Worm (Caenorhabditis elegans): ENCODE results near the gene dbl-1.

dbl-1 gene

DNA sequence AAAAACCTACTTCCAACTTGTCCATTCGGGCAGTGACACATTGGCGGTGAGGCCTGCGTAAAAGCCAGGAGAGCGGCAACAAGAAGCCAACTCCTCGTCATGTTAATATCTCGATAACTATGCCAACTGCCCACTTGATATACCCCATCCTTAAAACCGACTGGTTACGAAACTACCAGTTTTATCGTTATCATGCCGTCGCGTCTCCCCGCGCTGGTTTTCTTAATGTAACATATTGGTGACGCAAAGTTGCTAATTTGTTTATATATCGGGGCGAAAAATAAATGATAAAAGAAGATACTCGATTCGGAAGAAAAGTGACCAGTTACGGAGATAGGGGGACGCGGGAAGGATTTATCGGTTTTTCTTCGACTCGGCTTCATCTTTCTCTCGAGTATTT is 26.3 kb upstream of the dbl-1 start, which contains the start of gene grl-9:
TSS of gene grl-9 (minus strand) at position 101 of the 400 bp plus-strand sequence.
- TF ChIP-seq flt-1 (GFP tag; IDR thresholded peaks at IDR 0.05) (no peak), tra-4 (tag; optimal IDR thresholded peaks at IDR 0.05) (no peak), sea-1 (GFP tag; conservative IDR thresholded peaks at IDR 0.05) (no peak), hmg-4 (GFP tag; optimal IDR thresholded peaks at IDR 0.05) (no peak), aly-1 (tag; optimal IDR thresholded peaks at IDR 0.05) (no peak)

DNA sequence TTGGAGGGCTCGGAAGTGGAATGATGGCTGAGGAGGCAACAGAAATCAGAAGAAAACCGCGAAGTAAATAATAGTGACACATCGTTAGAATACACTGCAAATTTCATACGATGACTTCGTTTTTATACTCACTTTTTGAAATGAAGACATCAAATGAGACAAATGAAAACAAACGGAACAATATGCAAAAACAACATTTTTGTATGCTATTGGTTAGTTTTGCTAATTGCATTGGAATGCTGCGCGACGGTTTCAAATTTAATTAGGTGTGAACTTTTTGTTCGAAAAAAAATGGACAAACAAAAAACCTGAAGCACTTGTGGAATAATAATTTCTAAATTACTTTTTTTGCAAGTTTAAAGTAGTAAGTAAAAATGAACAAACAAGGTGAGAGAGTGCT is 24.9 kb upstream of the dbl-1 start, which contains the start of gene grl-8:
TSS of gene grl-8 (minus strand) at position 101 of the 400 bp plus-strand sequence.
- TF ChIP-seq scrt-1 (GFP tag; IDR thresholded peaks at IDR 0.05) (no peak), ets-7 (tag; optimal IDR thresholded peaks at IDR 0.05) (no peak), flt-1 (GFP tag; IDR thresholded peaks at IDR 0.05) (no peak), ama-1 (optimal IDR thresholded peaks at IDR 0.05) (no peak), pes-1 (GFP tag; IDR thresholded peaks at IDR 0.05) (no peak), ceh-36 (tag; optimal IDR thresholded peaks at IDR 0.05) (no peak), ceh-13 (GFP tag; optimal IDR thresholded peaks at IDR 0.05) (no peak), hmbx-1 (tag; optimal IDR thresholded peaks at IDR 0.05) (no peak), sea-1 (GFP tag; conservative IDR thresholded peaks at IDR 0.05) (no peak)

DNA sequence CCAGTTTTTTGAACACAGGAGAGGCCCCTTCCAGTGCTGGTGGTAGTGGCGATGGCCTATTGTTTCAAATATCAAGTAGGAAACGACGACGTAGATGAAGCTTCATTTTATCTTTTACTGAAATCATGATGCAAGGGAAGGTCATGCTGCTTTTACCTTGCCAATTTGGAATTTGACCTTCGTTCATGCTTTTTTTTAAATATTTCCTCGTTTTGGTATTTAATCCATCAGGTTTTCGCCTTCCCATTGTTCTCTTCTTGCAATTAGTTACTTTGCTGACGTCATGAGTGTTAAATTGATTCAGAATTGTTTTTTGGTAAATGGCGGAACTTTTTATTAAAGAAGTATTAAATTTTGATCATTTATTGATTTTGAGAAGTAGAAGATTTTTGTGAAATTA is 21.8 kb upstream of the dbl-1 start:
- TF ChIP-seq hmbx-1 (tag; optimal IDR thresholded peaks at IDR 0.05) (no peak), ets-7 (tag; optimal IDR thresholded peaks at IDR 0.05) (no peak), tbx-11 (GFP tag; IDR thresholded peaks at IDR 0.05) (no peak), B0310.2 (tag; optimal IDR thresholded peaks at IDR 0.05) (no peak), pes-1 (GFP tag; IDR thresholded peaks at IDR 0.05) (no peak)

DNA sequence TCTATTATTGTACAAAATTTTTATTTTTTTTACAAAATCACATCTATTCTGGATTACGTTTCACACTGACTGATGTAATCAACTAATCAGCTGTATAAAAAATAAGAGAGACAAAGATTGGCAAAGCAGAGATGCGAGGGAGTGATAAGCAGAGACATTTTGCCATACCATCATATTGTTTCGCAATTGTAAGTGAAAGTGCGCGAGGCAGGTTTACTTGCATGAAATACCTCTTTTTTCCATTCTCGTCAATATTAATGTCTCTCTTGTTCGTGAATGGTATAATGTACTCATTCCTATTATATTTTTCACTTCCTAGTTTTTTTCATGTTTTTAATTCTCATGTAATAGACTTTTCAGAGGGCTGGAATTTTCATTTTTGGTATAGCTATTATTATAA is 21.1 kb upstream of the dbl-1 start:
- TF ChIP-seq hnd-1 (tag; optimal IDR thresholded peaks at IDR 0.05) (no peak), F13C5.2 (tag; optimal IDR thresholded peaks at IDR 0.05) (no peak), flt-1 (GFP tag; IDR thresholded peaks at IDR 0.05) (no peak), tra-4 (tag; optimal IDR thresholded peaks at IDR 0.05) (no peak), tbx-37 (GFP tag; conservative IDR thresholded peaks at IDR 0.05) (no peak), ets-7 (tag; optimal IDR thresholded peaks at IDR 0.05) (no peak), hmbx-1 (tag; optimal IDR thresholded peaks at IDR 0.05) (no peak), sea-1 (GFP tag; conservative IDR thresholded peaks at IDR 0.05) (no peak), ceh-13 (GFP tag; optimal IDR thresholded peaks at IDR 0.05) (no peak), ama-1 (optimal IDR thresholded peaks at IDR 0.05) (no peak)

DNA sequence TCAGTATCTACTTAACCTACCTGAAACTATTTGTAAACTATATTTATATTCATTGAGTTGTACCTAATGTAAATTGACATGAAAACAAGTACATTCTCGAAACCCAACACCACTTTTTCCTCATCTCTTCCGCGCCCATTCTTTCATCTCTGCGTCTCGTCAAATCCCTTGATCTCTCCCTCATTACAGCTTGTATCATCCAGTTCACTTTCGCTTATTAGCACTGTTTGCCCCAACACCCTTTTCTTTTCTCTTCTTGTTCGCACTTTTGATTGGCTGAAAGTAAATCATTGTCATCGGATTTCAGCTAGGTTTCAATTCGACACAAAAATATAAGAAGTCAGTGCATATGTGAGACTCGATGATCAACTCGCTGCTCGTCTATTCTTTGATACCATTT is 13.2 kb upstream of the dbl-1 start, which contains the start of gene T25F10.3:
TSS of gene T25F10.3 (plus strand) at position 308 of the 400 bp plus-strand sequence.
- TF ChIP-seq tbx-37 (GFP tag; conservative IDR thresholded peaks at IDR 0.05) (no peak), ceh-13 (GFP tag; optimal IDR thresholded peaks at IDR 0.05) (no peak), F13C5.2 (tag; optimal IDR thresholded peaks at IDR 0.05) (no peak), ets-7 (tag; optimal IDR thresholded peaks at IDR 0.05) (no peak)

DNA sequence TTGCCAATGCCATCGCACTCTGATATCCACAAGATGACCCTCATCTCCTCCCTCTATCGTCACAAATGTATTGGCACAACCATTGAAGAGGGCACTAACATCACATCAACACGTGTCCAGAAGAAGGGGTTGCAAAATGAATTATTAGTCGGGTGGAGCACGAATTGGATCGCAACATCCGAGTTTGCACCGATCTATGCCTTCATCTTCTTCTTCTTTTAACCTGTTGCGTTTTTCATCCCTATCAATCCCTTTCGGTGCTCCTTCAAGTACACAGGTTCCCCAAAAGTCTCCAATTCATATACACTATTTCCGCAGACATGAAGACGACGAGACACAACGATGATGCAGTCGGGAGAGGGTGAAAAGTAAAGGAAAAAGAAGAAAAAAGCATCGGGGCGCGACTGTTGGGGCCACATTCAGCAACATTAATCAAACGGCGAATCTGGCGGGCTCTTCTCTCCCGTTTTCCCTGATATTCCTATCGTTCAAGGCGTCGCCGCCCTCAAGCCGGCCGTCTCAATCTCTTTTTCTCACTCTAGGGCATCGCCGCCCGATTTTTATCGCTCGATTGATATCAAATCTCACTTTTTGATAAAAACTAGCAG is 6.3 kb upstream of the dbl-1 start:
- TF ChIP-seq ets-7 (tag; optimal IDR thresholded peaks at IDR 0.05): no peak
- no peak for TF ChIP-seq tbx-37 (GFP tag; conservative IDR thresholded peaks at IDR 0.05)
- TF ChIP-seq ceh-13 (GFP tag; optimal IDR thresholded peaks at IDR 0.05): no peak
- no peak for TF ChIP-seq F13C5.2 (tag; optimal IDR thresholded peaks at IDR 0.05)
- no peak for TF ChIP-seq hmbx-1 (tag; optimal IDR thresholded peaks at IDR 0.05)
- TF ChIP-seq B0310.2 (tag; optimal IDR thresholded peaks at IDR 0.05): no peak
- no peak for TF ChIP-seq ceh-36 (tag; optimal IDR thresholded peaks at IDR 0.05)
- TF ChIP-seq sea-1 (GFP tag; conservative IDR thresholded peaks at IDR 0.05): no peak
- TF ChIP-seq tbx-11 (GFP tag; IDR thresholded peaks at IDR 0.05): no peak
- TF ChIP-seq pes-1 (GFP tag; IDR thresholded peaks at IDR 0.05): no peak
- no peak for TF ChIP-seq flt-1 (GFP tag; IDR thresholded peaks at IDR 0.05)
- no peak for TF ChIP-seq hnd-1 (tag; optimal IDR thresholded peaks at IDR 0.05)
- TF ChIP-seq tra-4 (tag; optimal IDR thresholded peaks at IDR 0.05): no peak
- no peak for TF ChIP-seq aly-1 (tag; optimal IDR thresholded peaks at IDR 0.05)
- no peak for TF ChIP-seq hmg-4 (GFP tag; optimal IDR thresholded peaks at IDR 0.05)
- TF ChIP-seq scrt-1 (GFP tag; IDR thresholded peaks at IDR 0.05): no peak
- TF ChIP-seq ama-1 (optimal IDR thresholded peaks at IDR 0.05): no peak

DNA sequence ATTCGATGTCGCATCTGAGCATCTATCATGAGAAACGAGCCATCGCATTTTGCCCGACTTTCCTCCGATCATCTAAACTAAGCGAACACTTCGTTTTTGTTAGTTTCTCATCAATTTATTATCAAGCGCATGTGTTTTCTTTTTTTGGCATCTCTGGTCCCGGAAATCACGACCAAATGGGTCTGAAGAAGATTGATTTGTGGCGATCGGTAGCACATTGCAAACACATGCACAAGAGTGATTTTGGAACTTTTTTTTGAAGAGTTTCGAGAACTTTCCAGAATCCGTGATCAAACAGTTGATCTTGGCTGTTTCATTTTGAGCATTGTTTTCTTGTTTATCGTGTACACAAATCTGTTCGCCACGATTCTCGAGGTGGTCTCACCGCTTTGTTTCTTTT is 4.7 kb upstream of the dbl-1 start:
- TF ChIP-seq hmg-4 (GFP tag; optimal IDR thresholded peaks at IDR 0.05) (no peak), ceh-13 (GFP tag; optimal IDR thresholded peaks at IDR 0.05) (no peak), tra-4 (tag; optimal IDR thresholded peaks at IDR 0.05) (no peak), B0310.2 (tag; optimal IDR thresholded peaks at IDR 0.05) (no peak), flt-1 (GFP tag; IDR thresholded peaks at IDR 0.05) (no peak), ama-1 (optimal IDR thresholded peaks at IDR 0.05) (no peak), ets-7 (tag; optimal IDR thresholded peaks at IDR 0.05) (no peak), tbx-11 (GFP tag; IDR thresholded peaks at IDR 0.05) (no peak), sea-1 (GFP tag; conservative IDR thresholded peaks at IDR 0.05) (no peak), scrt-1 (GFP tag; IDR thresholded peaks at IDR 0.05) (no peak), hmbx-1 (tag; optimal IDR thresholded peaks at IDR 0.05) (no peak), ceh-36 (tag; optimal IDR thresholded peaks at IDR 0.05) (no peak)

DNA sequence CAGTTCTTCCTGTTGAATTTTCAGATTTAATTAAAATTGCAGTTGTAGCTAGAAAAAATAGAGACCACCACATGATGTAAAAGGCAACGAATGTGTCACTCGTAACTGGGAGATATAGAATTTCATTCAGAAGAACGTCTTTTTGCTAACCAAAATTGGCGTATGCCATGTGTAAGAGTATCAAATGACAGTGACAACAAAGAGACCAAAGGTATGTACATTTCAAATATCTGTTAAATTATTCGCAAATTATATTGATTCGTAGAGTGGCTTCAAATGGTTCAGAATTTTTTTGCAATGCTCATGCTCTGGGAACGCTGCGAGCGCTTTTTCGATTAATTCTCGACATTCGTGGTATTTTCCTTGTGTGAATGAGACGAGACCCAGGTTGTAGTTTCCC is 4.4 kb downstream of the dbl-1 start, which contains the start of gene T25F10.4:
TSS of gene T25F10.4 (minus strand) at position 101 of the 400 bp plus-strand sequence.
- no peak for TF ChIP-seq tra-4 (tag; optimal IDR thresholded peaks at IDR 0.05)
- TF ChIP-seq aly-1 (tag; optimal IDR thresholded peaks at IDR 0.05): no peak
- no peak for TF ChIP-seq hmbx-1 (tag; optimal IDR thresholded peaks at IDR 0.05)
- TF ChIP-seq flt-1 (GFP tag; IDR thresholded peaks at IDR 0.05): no peak
- no peak for TF ChIP-seq tbx-37 (GFP tag; conservative IDR thresholded peaks at IDR 0.05)
- TF ChIP-seq scrt-1 (GFP tag; IDR thresholded peaks at IDR 0.05): no peak

Measured in whole organism, early embryonic.